Worm (Caenorhabditis elegans) whole organism, L4/young adult: ENCODE results near the gene odd-1.

ENCODE experiments used
- W03F9.2 ChIP-seq: fragments of 150-350 bp; optimal IDR thresholded peaks from 2 replicates; lab custom pipeline; 2014; ENCODE audit warnings: missing biosample characterization, missing genetic modification characterization
- dao-5 ChIP-seq: sonication (generic microtip); optimal IDR thresholded peaks from 2 replicates; lab custom pipeline; 2016; ENCODE audit warnings: missing genotype, missing genetic modification characterization, moderate library complexity, missing compliant biosample characterization
- him-1 ChIP-seq: sonication (generic microtip); optimal IDR thresholded peaks from 2 replicates; lab custom pipeline; 2016; ENCODE audit warnings: missing genotype, missing genetic modification reagents, missing genetic modification characterization, missing compliant biosample characterization

DNA sequence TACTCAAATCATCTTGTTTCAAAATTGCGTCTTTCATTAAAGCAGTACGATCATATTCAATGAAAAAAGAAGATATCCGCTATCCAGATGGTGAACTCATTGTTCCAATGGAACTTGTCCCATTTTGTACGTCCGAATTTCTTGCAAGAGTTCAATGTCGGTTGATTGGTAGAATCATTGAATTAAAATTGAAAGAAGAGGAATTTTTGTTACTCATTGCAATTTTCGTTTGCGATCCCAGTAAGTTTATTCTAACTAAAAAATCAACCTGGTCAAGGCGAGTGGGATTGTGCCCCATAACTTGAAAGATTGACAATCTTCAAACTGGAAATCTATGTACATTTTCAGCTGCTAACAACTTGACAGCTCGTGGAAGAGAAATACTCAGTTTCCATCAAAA is 11.6 kb upstream of the odd-1 start:
- TF ChIP-seq him-1 (tag; lab: Kevin White, UChicago) (no peak), dao-5 (tag; lab: Kevin White, UChicago) (no peak), W03F9.2 (tag; lab: Kevin White, UChicago) (no peak)
